Worm (Caenorhabditis elegans): ENCODE results near the gene elks-1.
A peak's percentile ranks its signal among the peaks of the same experiment; 100 is the strongest.

The elks-1 gene

DNA sequence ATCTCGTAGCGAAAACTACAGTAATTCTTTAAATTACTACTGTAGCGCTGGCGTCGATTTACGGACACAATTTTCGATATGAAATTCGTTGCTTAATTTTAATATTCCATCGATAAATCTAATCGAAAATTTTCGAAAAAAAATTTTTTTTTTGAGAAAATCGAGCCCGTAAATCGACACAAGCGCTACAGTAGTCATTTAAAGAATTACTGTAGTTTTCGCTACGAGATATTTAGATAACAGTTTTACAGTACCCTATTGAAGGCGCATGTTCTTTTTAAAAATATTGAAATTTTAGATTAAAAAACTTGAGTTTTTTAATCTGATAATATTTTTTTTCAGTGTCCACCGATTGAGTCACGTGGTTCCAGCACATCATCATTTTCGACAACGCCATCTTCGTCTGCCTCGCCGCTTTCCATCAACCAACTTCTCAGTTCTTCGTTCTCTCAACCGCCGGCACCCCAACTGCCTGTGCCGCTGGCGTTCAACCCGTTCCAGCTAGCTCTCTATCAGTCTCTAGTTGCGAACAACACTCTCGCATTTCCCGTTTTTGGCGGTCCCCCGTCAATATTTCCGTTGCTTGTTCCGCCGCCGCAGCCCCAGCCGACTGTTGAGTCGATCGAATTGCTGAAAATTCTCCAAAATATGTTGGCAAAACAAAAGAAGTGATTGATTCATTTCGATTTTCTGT lies 55.9 kb downstream of the elks-1 start:
- no peak for TF ChIP-seq efl-1 (optimal IDR thresholded peaks at IDR 0.05)
- peak in 1 of 2 experiments; percentile 79 for TF ChIP-seq efl-1 (GFP tag; optimal IDR thresholded peaks at IDR 0.05 in 1 of 2)
- TF ChIP-seq nhr-85 (tag) = no peak
- TF ChIP-seq fkh-8 (tag; optimal IDR thresholded peaks at IDR 0.05) = no peak
- TF ChIP-seq alr-1 (tag; optimal IDR thresholded peaks at IDR 0.05; ENCODE audit: borderline replicate concordance) = peak; percentile 62
- no peak for TF ChIP-seq unc-86 (tag; optimal IDR thresholded peaks at IDR 0.05)
